Fruit fly (Drosophila melanogaster): Measurements from ENCODE around the gene wb.

DNA sequence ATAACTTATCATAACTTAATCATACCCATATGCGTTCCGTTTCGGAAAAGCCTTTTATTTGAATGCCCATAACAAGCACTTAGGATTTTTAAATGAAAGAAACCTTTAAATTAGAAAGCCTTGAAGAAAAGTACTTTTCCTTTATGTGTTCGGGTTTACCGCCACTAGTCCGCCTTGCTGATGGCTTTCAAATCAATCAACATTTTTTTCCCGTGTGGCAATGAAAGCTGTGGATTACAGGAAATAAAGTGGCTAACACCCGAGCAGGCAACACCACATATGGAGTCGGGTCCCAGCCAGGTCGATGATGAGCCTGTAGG lies 107.9 kb downstream of the wb start:
- TF ChIP-seq CG8478 (optimal IDR thresholded peaks at IDR 0.05) (no peak), CTCF (optimal IDR thresholded peaks at IDR 0.05) (no peak)
